Fruit fly (Drosophila melanogaster): ENCODE results near the gene CD98hc.

CD98hc gene

DNA sequence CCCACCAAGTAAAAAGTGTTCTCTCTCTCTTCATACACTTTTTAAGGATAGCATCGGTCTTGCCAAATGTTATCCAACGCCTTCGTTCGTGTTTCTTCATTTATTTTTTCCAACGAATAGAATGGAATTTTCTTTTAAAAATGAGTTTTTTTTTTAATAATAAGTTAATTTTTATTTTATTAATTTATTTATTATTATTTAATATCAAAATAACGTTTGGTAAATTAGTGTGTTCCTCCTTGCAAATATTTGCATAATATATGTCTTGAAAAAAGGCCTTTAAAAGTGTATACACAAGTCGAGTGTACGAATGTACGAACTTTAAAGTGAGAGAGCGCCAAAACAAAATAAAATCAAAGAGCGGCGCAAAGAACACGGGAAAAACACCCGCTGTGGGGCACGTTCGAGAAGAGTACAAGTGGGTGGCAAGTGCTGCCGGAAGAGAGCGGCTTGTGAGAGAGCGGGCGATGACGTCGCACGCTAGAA, 49.0 kb upstream of the CD98hc start (continued):
- peak; percentile 51 for TF ChIP-seq Met (GFP tag; optimal IDR thresholded peaks at IDR 0.05)
- peak; percentile 94 for TF ChIP-seq CG8632 (GFP tag; optimal IDR thresholded peaks at IDR 0.05)
- TF ChIP-seq cyc (GFP tag; optimal IDR thresholded peaks at IDR 0.05) = peak; percentile 25
- peak; percentile 77 for TF ChIP-seq Sox14 (GFP tag; optimal IDR thresholded peaks at IDR 0.05)
- TF ChIP-seq CG31627 (GFP tag; optimal IDR thresholded peaks at IDR 0.05) = peak; percentile 64
- peak; percentile 76 for TF ChIP-seq pdm3 (GFP tag; optimal IDR thresholded peaks at IDR 0.05)
- TF ChIP-seq Ets96B (tag; optimal IDR thresholded peaks at IDR 0.05) = peak; percentile 83
- peak; percentile 55 for TF ChIP-seq CG11902 (GFP tag; optimal IDR thresholded peaks at IDR 0.05)
- peak; percentile 37 to 97 for TF ChIP-seq salr (GFP tag; optimal IDR thresholded peaks at IDR 0.05)
- peak; percentile 64 for TF ChIP-seq Blimp-1 (GFP tag; optimal IDR thresholded peaks at IDR 0.05)
- peak; percentile 89 for TF ChIP-seq CG4318 (GFP tag; optimal IDR thresholded peaks at IDR 0.05)
- TF ChIP-seq Gug (GFP tag; IDR thresholded peaks at IDR 0.05) = peak; percentile 39; the same call in 1 of the 2 replicates
- peak; percentile 80 for TF ChIP-seq lz (GFP tag; optimal IDR thresholded peaks at IDR 0.05)
- TF ChIP-seq CG1621 (tag; optimal IDR thresholded peaks at IDR 0.05) = peak; percentile 44
- TF ChIP-seq Lpt (GFP tag; optimal IDR thresholded peaks at IDR 0.05) = peak; percentile 74
- TF ChIP-seq Smox (GFP tag; optimal IDR thresholded peaks at IDR 0.05) = no peak
- TF ChIP-seq CG9139 (GFP tag; optimal IDR thresholded peaks at IDR 0.05) = peak; percentile 82
- peak; percentile 84 for TF ChIP-seq Hr4 (GFP tag; optimal IDR thresholded peaks at IDR 0.05)
- TF ChIP-seq CG3032 (tag; optimal IDR thresholded peaks at IDR 0.05) = peak; percentile 80
- peak; percentile 83 for TF ChIP-seq Sox102F (GFP tag; optimal IDR thresholded peaks at IDR 0.05)
- TF ChIP-seq CG6792 (GFP tag; optimal IDR thresholded peaks at IDR 0.05) = peak; percentile 87

DNA sequence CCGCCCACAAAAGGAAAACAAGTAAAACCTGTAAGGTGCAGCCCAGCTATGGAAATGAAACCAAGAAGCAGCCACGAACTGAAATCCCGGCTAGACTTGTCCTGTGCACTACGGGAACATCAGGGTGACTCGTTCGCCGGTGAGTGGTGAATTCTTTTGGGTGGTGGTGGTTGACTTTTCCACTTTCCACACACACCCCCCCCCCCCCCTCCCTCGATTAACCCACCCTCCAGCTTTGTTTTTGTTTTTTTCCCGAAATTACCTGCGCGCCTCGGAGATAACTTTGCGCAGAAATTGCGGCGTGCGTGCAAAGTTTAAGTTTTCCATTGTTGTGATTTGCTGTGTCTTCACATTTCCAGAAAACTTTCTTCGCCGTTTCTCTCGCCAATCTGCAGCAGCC, 48.3 kb upstream of the CD98hc start:
- TF ChIP-seq OdsH (GFP tag; optimal IDR thresholded peaks at IDR 0.05) = no peak
- no peak for TF ChIP-seq Lpt (GFP tag; optimal IDR thresholded peaks at IDR 0.05)
- TF ChIP-seq CG34406 (GFP tag; optimal IDR thresholded peaks at IDR 0.05) = no peak
- TF ChIP-seq CG3919 (GFP tag; optimal IDR thresholded peaks at IDR 0.05) = no peak
- no peak for TF ChIP-seq pdm3 (GFP tag; optimal IDR thresholded peaks at IDR 0.05)
- no peak for TF ChIP-seq CG6163 (GFP tag; IDR thresholded peaks at IDR 0.05)
- TF ChIP-seq acj6 (GFP tag; optimal IDR thresholded peaks at IDR 0.05) = no peak
- TF ChIP-seq Ets21C (GFP tag; optimal IDR thresholded peaks at IDR 0.05) = no peak

DNA sequence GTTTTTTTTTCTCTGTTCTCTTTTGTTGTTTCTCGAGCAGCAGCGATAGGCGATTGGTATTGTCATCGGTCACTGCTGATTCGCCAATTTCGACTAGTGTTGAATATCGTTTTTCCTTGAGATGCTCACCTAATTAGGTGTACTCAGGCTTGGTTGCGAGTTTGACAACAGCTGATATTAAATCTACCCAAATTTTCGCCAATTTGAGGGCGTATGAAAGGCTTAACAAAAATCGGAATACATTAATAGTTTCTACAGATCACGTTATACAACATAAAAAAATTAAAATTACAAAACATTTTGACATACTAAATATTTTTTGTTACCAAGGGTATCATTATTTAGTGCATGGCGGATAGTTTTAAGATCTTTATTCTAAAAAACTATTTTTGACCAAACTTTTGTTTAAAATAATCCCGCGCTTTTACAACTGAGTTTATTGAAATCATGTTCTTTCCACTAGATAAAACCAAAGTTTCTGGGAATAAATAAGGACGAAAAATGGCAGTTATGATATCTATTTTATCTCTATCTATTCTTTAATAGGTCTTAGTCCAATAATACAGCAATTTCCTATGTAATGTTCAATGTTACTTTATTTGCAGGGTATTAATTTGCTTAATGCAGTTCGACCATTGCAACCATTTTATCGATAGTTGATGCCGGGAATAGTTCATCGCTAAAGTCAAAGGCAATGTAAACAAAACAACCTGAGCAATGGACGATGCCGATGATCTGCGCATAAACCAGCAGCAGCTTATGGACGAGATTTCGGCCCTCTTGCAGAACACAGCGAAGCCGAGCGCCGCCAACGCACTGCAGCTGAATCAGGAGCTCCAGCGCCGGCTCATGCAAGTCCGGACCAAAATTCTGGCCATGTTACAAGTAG, 35.1 kb upstream of the CD98hc start, which contains the start of the genes CG10435 and Pbp95:
CG10435 (minus strand) TSS at position 81 of the 889 bp plus-strand sequence.
Pbp95 (plus strand) TSS at position 671 of the 889 bp plus-strand sequence.
- TF ChIP-seq Sox102F (GFP tag; optimal IDR thresholded peaks at IDR 0.05) = no peak
- TF ChIP-seq CG6163 (GFP tag; IDR thresholded peaks at IDR 0.05) = peak; percentile 62
- TF ChIP-seq CG8319 (GFP tag; optimal IDR thresholded peaks at IDR 0.05) = no peak
- peak; percentile 55 for TF ChIP-seq esn (GFP tag; optimal IDR thresholded peaks at IDR 0.05)
- TF ChIP-seq Sox14 (GFP tag; optimal IDR thresholded peaks at IDR 0.05) = peak; percentile 55
- no peak for TF ChIP-seq CG15336 (GFP tag; IDR thresholded peaks at IDR 0.05)
- TF ChIP-seq CG6854 (GFP tag; optimal IDR thresholded peaks at IDR 0.05) = no peak
- TF ChIP-seq CG11902 (GFP tag; optimal IDR thresholded peaks at IDR 0.05) = peak; percentile 29
- peak; percentile 3 for TF ChIP-seq CG11762 (GFP tag; optimal IDR thresholded peaks at IDR 0.05; ENCODE audit: insufficient read depth)
- peak; percentile 58 for TF ChIP-seq lz (GFP tag; optimal IDR thresholded peaks at IDR 0.05)
- TF ChIP-seq cyc (GFP tag; optimal IDR thresholded peaks at IDR 0.05) = peak; percentile 52
- no peak for TF ChIP-seq ss (GFP tag; optimal IDR thresholded peaks at IDR 0.05)
- no peak for TF ChIP-seq CG6808 (GFP tag; optimal IDR thresholded peaks at IDR 0.05)
- TF ChIP-seq eg (GFP tag; IDR thresholded peaks at IDR 0.05) = no peak; the same call in 1 of the 3 replicates
- peak; percentile 54 for TF ChIP-seq Hr39 (GFP tag; optimal IDR thresholded peaks at IDR 0.05)
- no peak for TF ChIP-seq CG8632 (GFP tag; optimal IDR thresholded peaks at IDR 0.05)
- TF ChIP-seq spab (GFP tag; optimal IDR thresholded peaks at IDR 0.05) = no peak
- TF ChIP-seq Smox (GFP tag; optimal IDR thresholded peaks at IDR 0.05) = no peak
- TF ChIP-seq Hr4 (GFP tag; optimal IDR thresholded peaks at IDR 0.05) = peak; percentile 44
- TF ChIP-seq CG3032 (tag; optimal IDR thresholded peaks at IDR 0.05) = peak; percentile 27
- no peak for TF ChIP-seq CG4318 (GFP tag; optimal IDR thresholded peaks at IDR 0.05)
- 0 out of 3 replicates have a peak, but pooled peaks have one; percentile 14 for TF ChIP-seq CG8119 (GFP tag; IDR thresholded peaks at IDR 0.05)
- TF ChIP-seq net (GFP tag; optimal IDR thresholded peaks at IDR 0.05) = no peak
- TF ChIP-seq Ets21C (GFP tag; optimal IDR thresholded peaks at IDR 0.05) = peak; percentile 24
- TF ChIP-seq CG9139 (GFP tag; optimal IDR thresholded peaks at IDR 0.05) = no peak
- TF ChIP-seq svp (GFP tag) = peak; percentile 97
- TF ChIP-seq CG32006 (GFP tag; optimal IDR thresholded peaks at IDR 0.05) = no peak
- TF ChIP-seq CG11294 (GFP tag; IDR thresholded peaks at IDR 0.05) = 0 out of 2 replicates have a peak, but pooled peaks have one; percentile 24
- TF ChIP-seq CG7368 (GFP tag; optimal IDR thresholded peaks at IDR 0.05) = peak; percentile 37
- no peak for TF ChIP-seq Blimp-1 (GFP tag; optimal IDR thresholded peaks at IDR 0.05)
- no peak for TF ChIP-seq OdsH (GFP tag; optimal IDR thresholded peaks at IDR 0.05)
- peak; percentile 44 for TF ChIP-seq CG10631 (GFP tag; optimal IDR thresholded peaks at IDR 0.05)
